Worm (Caenorhabditis elegans) whole organism, L1 larva: ENCODE results near the gene pes-23.

Experiments used
- alr-1 ChIP-seq: fragments of 200-800 bp; sonication (Bioruptor generic); optimal IDR thresholded peaks from 2 replicates; lab custom pipeline; 2018; ENCODE audit warnings: borderline replicate concordance, mild to moderate bottlenecking, missing genetic modification characterization, missing compliant biosample characterization
- ces-1 ChIP-seq: fragments of 150-350 bp; optimal IDR thresholded peaks from 2 replicates; lab custom pipeline; 2014; ENCODE audit warnings: missing biosample characterization, missing genetic modification reagents, missing genetic modification characterization
- isw-1 ChIP-seq: fragments of 200-800 bp; sonication (Bioruptor generic); IDR thresholded peaks from 2 replicates; pipeline ENCODE4 v1.3.6; 2022; ENCODE audit warnings: missing genetic modification characterization, missing compliant biosample characterization
- lin-35 ChIP-seq, 2 experiments: fragments of 150-350 bp; optimal IDR thresholded peaks; 2 replicates each; lab custom pipeline; 2014; ENCODE audit warnings: missing biosample characterization in 2 of 2, missing genetic modification characterization in 2 of 2, missing genetic modification reagents in 2 of 2
- nhr-237 ChIP-seq: fragments of 150-350 bp; optimal IDR thresholded peaks from 2 replicates; lab custom pipeline; 2014; ENCODE audit warnings: missing biosample characterization, missing genetic modification characterization
- nhr-71 ChIP-seq: sonication (generic microtip); optimal IDR thresholded peaks from 2 replicates; lab custom pipeline; 2016; ENCODE audit warnings: mild to moderate bottlenecking, missing genetic modification characterization, moderate library complexity, missing compliant biosample characterization
- rnt-1 ChIP-seq: sonication (generic microtip); optimal IDR thresholded peaks from 2 replicates; lab custom pipeline; 2016; ENCODE audit warnings: mild to moderate bottlenecking, missing genetic modification characterization, moderate library complexity, missing compliant biosample characterization
- unc-62 ChIP-seq: fragments of 150-350 bp; optimal IDR thresholded peaks from 2 replicates; lab custom pipeline; 2014; ENCODE audit warnings: missing biosample characterization, missing genetic modification reagents, missing genetic modification characterization

DNA sequence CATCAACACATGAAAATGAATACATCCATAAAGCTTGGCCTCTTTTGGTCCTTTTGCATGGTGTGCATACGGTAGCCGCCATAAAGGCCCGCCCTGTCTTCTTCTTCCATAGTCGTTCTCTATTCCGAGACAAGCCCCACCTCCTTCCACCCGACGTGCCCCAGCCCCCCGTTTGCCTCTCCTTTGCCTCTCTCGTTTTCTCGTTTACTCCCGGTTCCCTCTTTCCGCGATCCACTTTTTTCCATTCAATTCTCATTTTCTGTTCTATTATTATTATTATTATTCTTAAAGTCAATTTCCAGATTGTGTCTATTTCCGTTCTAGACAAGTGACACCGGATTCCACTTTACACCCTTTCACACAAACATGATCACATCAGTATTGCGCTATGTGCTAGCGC lies 11.8 kb upstream of the pes-23 start, which contains the start of gene unc-6:
- TF ChIP-seq nhr-237 (tag; lab: Kevin White, UChicago) (no peak), isw-1 (GFP tag; lab: Robert Waterston, UW) (no peak), nhr-71 (no peak), alr-1 (tag; lab: Kevin White, UChicago) (no peak), ces-1 (GFP tag; lab: Kevin White, UChicago) (no peak), lin-35 (GFP tag; optimal IDR thresholded peaks at IDR 0.05; lab: Kevin White, UChicago) (no peak), rnt-1 (tag; lab: Kevin White, UChicago) (no peak), unc-62 (GFP tag; lab: Kevin White, UChicago) (no peak)
